Worm (Caenorhabditis elegans) whole organism, L1 larva: ENCODE measurements around the gene Y108G3AL.2.

ENCODE experiments used
- F16B12.6 ChIP-seq: fragments of 150-350 bp; optimal IDR thresholded peaks from 2 replicates; lab custom pipeline; 2014; ENCODE audit warnings: missing biosample characterization, missing genetic modification characterization
- aha-1 ChIP-seq: fragments of 150-350 bp; optimal IDR thresholded peaks from 2 replicates; lab custom pipeline; 2014; ENCODE audit warnings: missing biosample characterization, missing genetic modification characterization
- ceh-88 ChIP-seq: fragments of 200-800 bp; sonication (Bioruptor generic); IDR thresholded peaks from 2 replicates; pipeline ENCODE4 v1.3.6; 2022; ENCODE audit warnings: missing genetic modification characterization, missing compliant biosample characterization
- ces-1 ChIP-seq: fragments of 150-350 bp; optimal IDR thresholded peaks from 2 replicates; lab custom pipeline; 2014; ENCODE audit warnings: missing biosample characterization, missing genetic modification reagents, missing genetic modification characterization
- dpl-1 ChIP-seq, 3 experiments: fragments of 150-350 bp in 2 of 3; sonication (generic microtip) in 1 of 3; optimal IDR thresholded peaks; 2 replicates each; lab custom pipeline; 2014 to 2017; ENCODE audit warnings: missing biosample characterization in 3 of 3, missing genetic modification characterization in 3 of 3, missing genetic modification reagents in 3 of 3
- efl-1 ChIP-seq, 4 experiments: fragments of 150-350 bp; optimal IDR thresholded peaks in 3 of 4; peaks in 1 of 4; 1 replicate in 1 of 4; 2 replicates in 3 of 4; lab custom pipeline; 2014; ENCODE audit warnings: missing biosample characterization in 2 of 4, missing genetic modification characterization in 2 of 4, missing genetic modification reagents in 2 of 4
- elt-3 ChIP-seq, 6 experiments: fragments of 150-350 bp in 1 of 6; sonication (generic microtip); optimal IDR thresholded peaks; 2 replicates each; lab custom pipeline; 2017 to 2018; ENCODE audit warnings: missing biosample characterization in 6 of 6, missing genetic modification characterization in 6 of 6, inconsistent platforms in 1 of 6
- fkh-10 ChIP-seq: sonication (generic microtip); optimal IDR thresholded peaks from 2 replicates; lab custom pipeline; 2017; ENCODE audit warnings: missing biosample characterization, missing genetic modification reagents, missing genetic modification characterization
- fkh-8 ChIP-seq: sonication (generic microtip); optimal IDR thresholded peaks from 2 replicates; lab custom pipeline; 2016; ENCODE audit warnings: mild to moderate bottlenecking, missing genetic modification characterization, missing compliant biosample characterization
- fos-1 ChIP-seq: fragments of 150-350 bp; optimal IDR thresholded peaks from 2 replicates; lab custom pipeline; 2014; ENCODE audit warnings: missing biosample characterization, missing genetic modification characterization
- hlh-17 ChIP-seq: fragments of 200-800 bp; sonication (Bioruptor generic); optimal IDR thresholded peaks from 2 replicates; lab custom pipeline; 2018; ENCODE audit warnings: missing genetic modification characterization, mild to moderate bottlenecking, missing compliant biosample characterization, moderate library complexity, borderline replicate concordance
- hlh-4 ChIP-seq: sonication (generic microtip); optimal IDR thresholded peaks from 2 replicates; lab custom pipeline; 2016; ENCODE audit warnings: mild to moderate bottlenecking, missing genetic modification characterization, missing compliant biosample characterization
- irx-1 ChIP-seq: sonication (generic microtip); optimal IDR thresholded peaks from 2 replicates; lab custom pipeline; 2016; ENCODE audit warnings: missing genetic modification characterization, missing compliant biosample characterization
- lin-15B ChIP-seq: fragments of 150-350 bp; sonication (generic microtip); optimal IDR thresholded peaks from 3 replicates; lab custom pipeline; 2014; ENCODE audit warnings: missing biosample characterization, missing genetic modification characterization
- lir-3 ChIP-seq: sonication (generic microtip); optimal IDR thresholded peaks from 2 replicates; lab custom pipeline; 2016; ENCODE audit warnings: mild to moderate bottlenecking, missing genetic modification characterization, moderate library complexity, missing compliant biosample characterization; ENCODE audit not compliant: poor library complexity
- lsy-2 ChIP-seq, 2 experiments: fragments of 150-350 bp; optimal IDR thresholded peaks; 2 replicates each; lab custom pipeline; 2014; ENCODE audit warnings: missing biosample characterization in 2 of 2, missing genetic modification characterization in 2 of 2
- mab-9 ChIP-seq: fragments of 200-800 bp; sonication (Bioruptor generic); IDR thresholded peaks from 2 replicates; pipeline ENCODE4 v1.3.6; 2022; ENCODE audit warnings: missing genetic modification reagents, missing genetic modification characterization, missing compliant biosample characterization
- mep-1 ChIP-seq: fragments of 150-350 bp; optimal IDR thresholded peaks from 2 replicates; lab custom pipeline; 2014; ENCODE audit warnings: missing biosample characterization, missing genetic modification characterization
- nhr-11 ChIP-seq: fragments of 150-350 bp; optimal IDR thresholded peaks from 2 replicates; lab custom pipeline; 2014; ENCODE audit warnings: missing biosample characterization, missing genetic modification characterization
- nhr-20 ChIP-seq: sonication (generic microtip); optimal IDR thresholded peaks from 2 replicates; lab custom pipeline; 2016; ENCODE audit warnings: mild to moderate bottlenecking, missing genetic modification characterization, missing compliant biosample characterization
- nhr-28 ChIP-seq: fragments of 150-350 bp; optimal IDR thresholded peaks from 2 replicates; lab custom pipeline; 2014; ENCODE audit warnings: missing biosample characterization, missing genetic modification characterization
- nhr-47 ChIP-seq: sonication (generic microtip); optimal IDR thresholded peaks from 2 replicates; lab custom pipeline; 2016; ENCODE audit warnings: mild to moderate bottlenecking, missing genetic modification characterization, moderate library complexity, missing compliant biosample characterization
- nhr-71 ChIP-seq: sonication (generic microtip); optimal IDR thresholded peaks from 2 replicates; lab custom pipeline; 2016; ENCODE audit warnings: mild to moderate bottlenecking, missing genetic modification characterization, moderate library complexity, missing compliant biosample characterization
- nhr-76 ChIP-seq: sonication (generic microtip); optimal IDR thresholded peaks from 2 replicates; lab custom pipeline; 2017; ENCODE audit warnings: missing biosample characterization, missing genetic modification characterization
- nhr-85 ChIP-seq: sonication (generic microtip); peaks from one replicate; lab custom pipeline; 2016; ENCODE audit warnings: missing genetic modification characterization, inconsistent platforms, missing compliant biosample characterization
- nhr-90 ChIP-seq: sonication (generic microtip); optimal IDR thresholded peaks from 2 replicates; lab custom pipeline; 2016; ENCODE audit warnings: mild to moderate bottlenecking, missing genetic modification characterization, missing compliant biosample characterization; ENCODE audit not compliant: poor library complexity
- pag-3 ChIP-seq: sonication (generic microtip); optimal IDR thresholded peaks from 2 replicates; lab custom pipeline; 2017; ENCODE audit warnings: missing genetic modification characterization, mild to moderate bottlenecking, missing compliant biosample characterization, antibody characterized with exemption, borderline replicate concordance; ENCODE audit not compliant: insufficient read depth
- pax-3 ChIP-seq: fragments of 200-800 bp; sonication (Bioruptor generic); optimal IDR thresholded peaks from 2 replicates; lab custom pipeline; 2018; ENCODE audit warnings: mild to moderate bottlenecking, missing genetic modification characterization, moderate library complexity, missing compliant biosample characterization
- rnt-1 ChIP-seq: sonication (generic microtip); optimal IDR thresholded peaks from 2 replicates; lab custom pipeline; 2016; ENCODE audit warnings: mild to moderate bottlenecking, missing genetic modification characterization, moderate library complexity, missing compliant biosample characterization
- skn-1 ChIP-seq: fragments of 150-350 bp; optimal IDR thresholded peaks from 2 replicates; lab custom pipeline; 2014; ENCODE audit warnings: missing biosample characterization, missing genetic modification characterization
- snpc-4 ChIP-seq: fragments of 150-350 bp; optimal IDR thresholded peaks from 2 replicates; lab custom pipeline; 2014; ENCODE audit warnings: missing biosample characterization, missing genetic modification characterization
- snu-23 ChIP-seq: sonication (generic microtip); optimal IDR thresholded peaks from 2 replicates; lab custom pipeline; 2016; ENCODE audit warnings: missing genetic modification characterization, missing compliant biosample characterization
- unc-86 ChIP-seq: sonication (generic microtip); optimal IDR thresholded peaks from 2 replicates; lab custom pipeline; 2016; ENCODE audit warnings: missing genetic modification characterization, missing compliant biosample characterization
- unc-98 ChIP-seq: fragments of 200-800 bp; sonication (Bioruptor generic); IDR thresholded peaks from 2 replicates; pipeline ENCODE4 v1.3.6; 2022; ENCODE audit warnings: missing genetic modification characterization, missing compliant biosample characterization
- vab-15 ChIP-seq: sonication (generic microtip); optimal IDR thresholded peaks from 2 replicates; lab custom pipeline; 2017; ENCODE audit warnings: missing genotype, mild to moderate bottlenecking, missing genetic modification characterization, missing compliant biosample characterization
- xbp-1 ChIP-seq: sonication (generic microtip); optimal IDR thresholded peaks from 2 replicates; lab custom pipeline; 2016; ENCODE audit warnings: missing genetic modification characterization, missing compliant biosample characterization
- ztf-11 ChIP-seq, 2 experiments: sonication (generic microtip); optimal IDR thresholded peaks; 2 replicates each; lab custom pipeline; 2016 to 2017; ENCODE audit warnings: missing genetic modification characterization in 2 of 2, missing biosample characterization in 1 of 2, missing compliant biosample characterization in 1 of 2
- ztf-4 ChIP-seq: fragments of 150-350 bp; optimal IDR thresholded peaks from 2 replicates; lab custom pipeline; 2014; ENCODE audit warnings: missing biosample characterization, missing genetic modification characterization

The Y108G3AL.2 gene

ce11 chrV:194760-195159, 28.0 kb downstream of the Y108G3AL.2 start:
- TF ChIP-seq nhr-28, result no peak
- TF ChIP-seq lin-15B (tag; lab: Kevin White, UChicago), result no peak
- TF ChIP-seq nhr-90 (tag; lab: Kevin White, UChicago), result no peak

ce11 chrV:201300-201699, 34.5 kb downstream of the Y108G3AL.2 start, which contains the start of gene trpp-1:
Gene trpp-1 (plus strand): TSS chrV:201600.
- no peak for TF ChIP-seq ztf-11 (tag; optimal IDR thresholded peaks at IDR 0.05; lab: Kevin White, UChicago)
- no peak for TF ChIP-seq hlh-17
- peak; percentile 20 for TF ChIP-seq nhr-85 (tag; lab: Kevin White, UChicago)
- no peak for TF ChIP-seq unc-98 (GFP tag; lab: Robert Waterston, UW)
- TF ChIP-seq xbp-1 (tag; lab: Kevin White, UChicago), result no peak
- no peak for TF ChIP-seq irx-1 (tag; lab: Kevin White, UChicago)
- no peak for TF ChIP-seq fos-1 (tag; lab: Kevin White, UChicago)
- TF ChIP-seq, all 84 proteins: peak for 1

- TF ChIP-seq nhr-20 (peak; percentile 24), irx-1 (tag; lab: Kevin White, UChicago) (peak; percentile 14), snu-23 (GFP tag; lab: Kevin White, UChicago) (peak; percentile 21), nhr-47 (peak; percentile 16), rnt-1 (no peak), mep-1 (tag; lab: Kevin White, UChicago) (peak; percentile 15), lsy-2 (tag; optimal IDR thresholded peaks at IDR 0.05; lab: Kevin White, UChicago) (peak in 1 of 2 experiments; percentile 10), nhr-90 (tag; lab: Kevin White, UChicago) (no peak), snpc-4 (no peak), xbp-1 (tag; lab: Kevin White, UChicago) (no peak), ceh-88 (GFP tag; lab: Robert Waterston, UW) (no peak), nhr-76 (no peak), ztf-11 (tag; optimal IDR thresholded peaks at IDR 0.05; lab: Kevin White, UChicago) (no peak), aha-1 (tag; lab: Kevin White, UChicago) (no peak), nhr-11 (tag; lab: Kevin White, UChicago) (no peak), lir-3 (no peak), skn-1 (peak; percentile 11), ces-1 (GFP tag; lab: Kevin White, UChicago) (no peak), nhr-71 (tag; lab: Kevin White, UChicago) (peak; percentile 25), efl-1 (optimal IDR thresholded peaks at IDR 0.05; lab: Kevin White, UChicago) (no peak), efl-1 (GFP tag; optimal IDR thresholded peaks at IDR 0.05 in 1 of 2; lab: Kevin White, UChicago) (peak in 1 of 2 experiments; percentile 8), fkh-10 (GFP tag; lab: Kevin White, UChicago) (no peak), fkh-8 (tag; lab: Kevin White, UChicago) (peak; percentile 8)
Observed at ce11 chrV:203855-204432, 37.2 kb downstream of the Y108G3AL.2 start, which contains the start of gene lec-12. Gene lec-12 (plus strand): TSS chrV:204382.

- TF ChIP-seq efl-1 (optimal IDR thresholded peaks at IDR 0.05; lab: Kevin White, UChicago) (no peak), efl-1 (GFP tag; optimal IDR thresholded peaks at IDR 0.05 in 1 of 2; lab: Kevin White, UChicago) (peak in 1 of 2 experiments; percentile 40), fkh-10 (GFP tag; lab: Kevin White, UChicago) (no peak), irx-1 (tag; lab: Kevin White, UChicago) (no peak), vab-15 (tag; lab: Kevin White, UChicago) (no peak), nhr-85 (tag; lab: Kevin White, UChicago) (no peak), ztf-4 (tag; lab: Kevin White, UChicago) (no peak), elt-3 (tag; optimal IDR thresholded peaks at IDR 0.05; lab: Kevin White, UChicago) (no peak), dpl-1 (GFP tag; optimal IDR thresholded peaks at IDR 0.05; lab: Kevin White, UChicago) (no peak), pax-3 (tag; lab: Kevin White, UChicago) (no peak), unc-86 (tag; lab: Kevin White, UChicago) (no peak), pag-3 (no peak), F16B12.6 (tag; lab: Kevin White, UChicago) (no peak), lin-15B (tag; lab: Kevin White, UChicago) (no peak), lsy-2 (tag; optimal IDR thresholded peaks at IDR 0.05; lab: Kevin White, UChicago) (no peak), mab-9 (GFP tag; lab: Robert Waterston, UW) (0 out of 2 replicates have a peak, but pooled peaks have one; percentile 19), hlh-4 (tag; lab: Kevin White, UChicago) (no peak)
Observed at ce11 chrV:206814-207213, 40.0 kb downstream of the Y108G3AL.2 start.
